Worm (Caenorhabditis elegans) whole organism, mixed stage, embryonic: ENCODE data around the gene daf-7.

Experiments used
- ces-1 ChIP-seq: fragments of 150-350 bp; optimal IDR thresholded peaks from 2 replicates; lab custom pipeline; 2014; ENCODE audit warnings: missing biosample characterization, missing genetic modification reagents, missing genetic modification characterization
- hlh-1 ChIP-seq: fragments of 150-350 bp; optimal IDR thresholded peaks from 2 replicates; lab custom pipeline; 2014; ENCODE audit warnings: missing biosample characterization, missing genetic modification reagents, missing genetic modification characterization
- lin-13 ChIP-seq: fragments of 150-350 bp; optimal IDR thresholded peaks from 2 replicates; lab custom pipeline; 2014; ENCODE audit warnings: missing biosample characterization, missing genetic modification characterization
- nhr-28 ChIP-seq: fragments of 150-350 bp; optimal IDR thresholded peaks from 2 replicates; lab custom pipeline; 2014; ENCODE audit warnings: missing biosample characterization, missing genetic modification characterization
- nhr-76 ChIP-seq: sonication (generic microtip); optimal IDR thresholded peaks from 2 replicates; lab custom pipeline; 2017; ENCODE audit warnings: missing biosample characterization, missing genetic modification characterization
- pha-4 ChIP-seq: fragments of 150-350 bp; optimal IDR thresholded peaks from 2 replicates; lab custom pipeline; 2018; ENCODE audit warnings: missing biosample characterization, missing genetic modification reagents, missing genetic modification characterization
- unc-62 ChIP-seq: fragments of 150-350 bp; optimal IDR thresholded peaks from 2 replicates; lab custom pipeline; 2014; ENCODE audit warnings: missing biosample characterization, missing genetic modification reagents, missing genetic modification characterization
- ztf-11 ChIP-seq: fragments of 150-350 bp; optimal IDR thresholded peaks from 2 replicates; lab custom pipeline; 2014; ENCODE audit warnings: missing biosample characterization, missing genetic modification characterization

ce11 chrIII:843999-844398, 32.4 kb downstream of the daf-7 start:
- TF ChIP-seq pha-4 (tag; lab: Kevin White, UChicago) (no peak), hlh-1 (no peak), nhr-28 (tag; lab: Kevin White, UChicago) (no peak), lin-13 (tag; lab: Kevin White, UChicago) (no peak), ces-1 (GFP tag; lab: Kevin White, UChicago) (no peak), unc-62 (no peak), nhr-76 (tag; lab: Kevin White, UChicago) (no peak), ztf-11 (peak; percentile 14)
